Fruit fly (Drosophila melanogaster): Measurements from ENCODE around the gene CG42264.

The CG42264 gene

dm6 chrX:5746864-5747861 lies 29.3 kb downstream of the CG42264 start, which contains the start of the genes IntS6 and Rtel1 (continued):
- TF ChIP-seq dysf (GFP tag; IDR thresholded peaks at IDR 0.05), result peak; percentile 94
- TF ChIP-seq Deaf1 (tag; optimal IDR thresholded peaks at IDR 0.05), result peak; percentile 96
- peak; percentile 88 for TF ChIP-seq CHES-1-like (GFP tag; optimal IDR thresholded peaks at IDR 0.05)
- peak; percentile 21; the same call in 1 of the 2 replicates for TF ChIP-seq dimm (GFP tag; IDR thresholded peaks at IDR 0.05)
- peak; percentile 64 for TF ChIP-seq Spps (tag; optimal IDR thresholded peaks at IDR 0.05)
- peak; percentile 74 for TF ChIP-seq en (GFP tag; optimal IDR thresholded peaks at IDR 0.05)
- TF ChIP-seq sens (GFP tag), result peak; percentile 98
- TF ChIP-seq yki (optimal IDR thresholded peaks at IDR 0.05), result no peak
- peak; percentile 67 for TF ChIP-seq nom (GFP tag; optimal IDR thresholded peaks at IDR 0.05)
- peak; percentile 72 for TF ChIP-seq Hand (GFP tag; optimal IDR thresholded peaks at IDR 0.05)
- peak; percentile 88 for TF ChIP-seq CG16815 (GFP tag; optimal IDR thresholded peaks at IDR 0.05)
- TF ChIP-seq Dek (tag; optimal IDR thresholded peaks at IDR 0.05), result peak; percentile 90
- peak; percentile 81 for TF ChIP-seq HLH3B (GFP tag; IDR thresholded peaks at IDR 0.05)
- peak; percentile 89 for TF ChIP-seq maf-S (GFP tag; optimal IDR thresholded peaks at IDR 0.05)
- no peak for TF ChIP-seq hth (optimal IDR thresholded peaks at IDR 0.05)
- peak; percentile 77 for TF ChIP-seq CG12104 (GFP tag; optimal IDR thresholded peaks at IDR 0.05)
- peak; percentile 84 for TF ChIP-seq CrebB (tag; optimal IDR thresholded peaks at IDR 0.05)
- peak; percentile 96 for TF ChIP-seq lilli (GFP tag; optimal IDR thresholded peaks at IDR 0.05)
- TF ChIP-seq CG13287 (GFP tag; IDR thresholded peaks at IDR 0.05; ENCODE audit: partially characterized antibody), result no peak; the same call in 1 of the 2 replicates
- no peak for TF ChIP-seq CG14860 (GFP tag; IDR thresholded peaks at IDR 0.05; ENCODE audit: partially characterized antibody)
- peak; percentile 4 for TF ChIP-seq fd102C (GFP tag; optimal IDR thresholded peaks at IDR 0.05)
- peak; percentile 86 for TF ChIP-seq Ssrp (tag; optimal IDR thresholded peaks at IDR 0.05)
- peak; percentile 95 for TF ChIP-seq slbo (GFP tag; IDR thresholded peaks at IDR 0.05)
- TF ChIP-seq CG31224 (GFP tag; IDR thresholded peaks at IDR 0.05), result peak; percentile 87
- peak; percentile 87 for TF ChIP-seq Fer1 (GFP tag; optimal IDR thresholded peaks at IDR 0.05)
- TF ChIP-seq seq (GFP tag; IDR thresholded peaks at IDR 0.05), result peak; percentile 92
- peak; percentile 25 for TF ChIP-seq CG10565 (GFP tag; optimal IDR thresholded peaks at IDR 0.05)
- TF ChIP-seq dati (GFP tag; IDR thresholded peaks at IDR 0.05), result peak; percentile 77
- TF ChIP-seq CG1603 (tag; optimal IDR thresholded peaks at IDR 0.05), result peak; percentile 91
- peak; percentile 90 for TF ChIP-seq PHDP (tag; optimal IDR thresholded peaks at IDR 0.05)
- TF ChIP-seq CG9215 (GFP tag; IDR thresholded peaks at IDR 0.05), result peak; percentile 90
- peak; percentile 11 for TF ChIP-seq Sin3A (optimal IDR thresholded peaks at IDR 0.05)
- peak; percentile 85 for TF ChIP-seq CG1792 (GFP tag; optimal IDR thresholded peaks at IDR 0.05)
- peak; percentile 100 for TF ChIP-seq grau (tag; optimal IDR thresholded peaks at IDR 0.05)
- TF ChIP-seq lbe (GFP tag; optimal IDR thresholded peaks at IDR 0.05), result peak; percentile 73
- TF ChIP-seq CG17385 (GFP tag; optimal IDR thresholded peaks at IDR 0.05), result peak; percentile 95
- peak; percentile 89 for TF ChIP-seq CG12219 (GFP tag; optimal IDR thresholded peaks at IDR 0.05)
- TF ChIP-seq eve (GFP tag; optimal IDR thresholded peaks at IDR 0.05), result peak in 1 of 2 experiments; percentile 12
- peak; percentile 75 for TF ChIP-seq scrt (GFP tag; optimal IDR thresholded peaks at IDR 0.05)
- peak; percentile 29 for TF ChIP-seq pros (GFP tag; optimal IDR thresholded peaks at IDR 0.05)
- TF ChIP-seq Optix (GFP tag; IDR thresholded peaks at IDR 0.05), result peak; percentile 81
- TF ChIP-seq Eip74EF (GFP tag; optimal IDR thresholded peaks at IDR 0.05), result peak in 1 of 2 experiments; percentile 60
- peak; percentile 76 for TF ChIP-seq D19A (tag; optimal IDR thresholded peaks at IDR 0.05)
- peak; percentile 80 for TF ChIP-seq Mad (GFP tag; optimal IDR thresholded peaks at IDR 0.05)
- peak; percentile 90 for TF ChIP-seq CG6689 (GFP tag; IDR thresholded peaks at IDR 0.05)
- peak; percentile 63; the same call in 1 of the 3 replicates for TF ChIP-seq sr (GFP tag; IDR thresholded peaks at IDR 0.05)
- TF ChIP-seq Dad (GFP tag; optimal IDR thresholded peaks at IDR 0.05), result peak; percentile 78
- TF ChIP-seq Hr51 (GFP tag; optimal IDR thresholded peaks at IDR 0.05), result peak; percentile 89 to 92
- no peak for TF ChIP-seq Dip2 (GFP tag; IDR thresholded peaks at IDR 0.05)
